Worm (Caenorhabditis elegans): ENCODE measurements around the gene bcat-1.

ce11 chrX:12857701-12858100, 19.6 kb upstream of the bcat-1 start, which contains the start of gene T14G8.2:
- no peak for TF ChIP-seq hnd-1 (tag; optimal IDR thresholded peaks at IDR 0.05)
- TF ChIP-seq tbx-11 (GFP tag; IDR thresholded peaks at IDR 0.05): no peak
- TF ChIP-seq flt-1 (GFP tag; IDR thresholded peaks at IDR 0.05): no peak
- no peak for TF ChIP-seq F13C5.2 (tag; optimal IDR thresholded peaks at IDR 0.05)
- no peak for TF ChIP-seq sea-1 (GFP tag; conservative IDR thresholded peaks at IDR 0.05)
- TF ChIP-seq ama-1 (optimal IDR thresholded peaks at IDR 0.05): no peak
- TF ChIP-seq ets-7 (tag; optimal IDR thresholded peaks at IDR 0.05): no peak
- no peak for TF ChIP-seq ceh-36 (tag; optimal IDR thresholded peaks at IDR 0.05)
- TF ChIP-seq ceh-13 (GFP tag; optimal IDR thresholded peaks at IDR 0.05): no peak
- TF ChIP-seq aly-1 (tag; optimal IDR thresholded peaks at IDR 0.05): no peak
- no peak for TF ChIP-seq pes-1 (GFP tag; IDR thresholded peaks at IDR 0.05)
- no peak for TF ChIP-seq hmbx-1 (tag; optimal IDR thresholded peaks at IDR 0.05)

All from whole organism, early embryonic.